Fruit fly (Drosophila melanogaster) whole organism, wandering third instar larva: ENCODE data around the gene Cdc14.

Experiments
- Abd-B ChIP-seq: fragments of >200 bp; optimal IDR thresholded peaks from 2 replicates; lab custom pipeline; 2017; ENCODE audit warnings: missing biosample characterization, missing genetic modification characterization
- CG32264 ChIP-seq: fragments of 200-800 bp; sonication (Bioruptor generic); optimal IDR thresholded peaks from 2 replicates; lab custom pipeline; 2016; ENCODE audit warnings: missing biosample characterization, missing genetic modification characterization
- CG9705 ChIP-seq: fragments of 200-800 bp; sonication (Bioruptor generic); optimal IDR thresholded peaks from 2 replicates; lab custom pipeline; 2018; ENCODE audit warnings: missing biosample characterization, mild to moderate bottlenecking, missing genetic modification characterization
- CrebA ChIP-seq: fragments of 200-800 bp; sonication (Bioruptor generic); optimal IDR thresholded peaks from 2 replicates; lab custom pipeline; 2016; ENCODE audit warnings: missing biosample characterization, mild to moderate bottlenecking, missing genetic modification characterization, borderline replicate concordance
- GATAd ChIP-seq: sonication (Bioruptor generic); optimal IDR thresholded peaks from 2 replicates; lab custom pipeline; 2016; ENCODE audit warnings: missing biosample characterization, missing genetic modification characterization
- HLH106 ChIP-seq: fragments of 200-800 bp; optimal IDR thresholded peaks from 3 replicates; lab custom pipeline; 2019; ENCODE audit warnings: missing biosample characterization, mild to moderate bottlenecking, missing genetic modification characterization, moderate library complexity
- Hnf4 ChIP-seq: fragments of 200-800 bp; sonication (Bioruptor generic); optimal IDR thresholded peaks from 2 replicates; lab custom pipeline; 2016; ENCODE audit warnings: missing biosample characterization, mild to moderate bottlenecking, missing genetic modification characterization
- Hr78 ChIP-seq: fragments of >200 bp; optimal IDR thresholded peaks from 2 replicates; lab custom pipeline; 2017; ENCODE audit warnings: missing biosample characterization, missing genetic modification characterization
- Hr83 ChIP-seq: fragments of 200-300 bp; sonication (Bioruptor generic); optimal IDR thresholded peaks from 2 replicates; lab custom pipeline; 2016; ENCODE audit warnings: missing biosample characterization, mild to moderate bottlenecking, missing genetic modification characterization, moderate library complexity; ENCODE audit not compliant: poor library complexity, severe bottlenecking
- Jra ChIP-seq: sonication (Bioruptor generic); optimal IDR thresholded peaks from 2 replicates; lab custom pipeline; 2016; ENCODE audit warnings: missing biosample characterization, missing genetic modification characterization
- Mio ChIP-seq: sonication (Bioruptor generic); optimal IDR thresholded peaks from 2 replicates; lab custom pipeline; 2016; ENCODE audit warnings: missing biosample characterization, missing genetic modification characterization
- Myc ChIP-seq: fragments of >200 bp; optimal IDR thresholded peaks from 2 replicates; lab custom pipeline; 2017
- OdsH ChIP-seq: fragments of 200-800 bp; sonication (Bioruptor generic); optimal IDR thresholded peaks from 2 replicates; lab custom pipeline; 2016; ENCODE audit warnings: missing biosample characterization, mild to moderate bottlenecking, missing genetic modification characterization
- Rel ChIP-seq, 2 experiments: fragments of 200-800 bp; sonication (Bioruptor generic) in 1 of 2; optimal IDR thresholded peaks; 2 replicates in 1 of 2; 3 replicates in 1 of 2; lab custom pipeline; 2016 to 2019; ENCODE audit warnings: mild to moderate bottlenecking in 2 of 2, missing biosample characterization in 2 of 2, missing genetic modification characterization in 2 of 2, moderate library complexity in 1 of 2
- Sp1 ChIP-seq: fragments of 200-800 bp; sonication (Bioruptor generic); optimal IDR thresholded peaks from 3 replicates; lab custom pipeline; 2019; ENCODE audit warnings: missing biosample characterization, mild to moderate bottlenecking, missing genetic modification characterization, moderate library complexity
- br ChIP-seq: fragments of 200-800 bp; sonication (Bioruptor generic); optimal IDR thresholded peaks from 2 replicates; lab custom pipeline; 2016; ENCODE audit warnings: missing biosample characterization, missing genetic modification characterization
- brk ChIP-seq: fragments of 200-800 bp; sonication (Bioruptor generic); optimal IDR thresholded peaks from 2 replicates; lab custom pipeline; 2016; ENCODE audit warnings: missing biosample characterization, mild to moderate bottlenecking, missing genetic modification characterization
- dl ChIP-seq, 2 experiments: fragments of 175-275, 200-275 bp in 1 of 2; fragments of 200-275 bp in 1 of 2; sonication (Bioruptor generic); optimal IDR thresholded peaks; lab custom pipeline; 2018; ENCODE audit warnings: mild to moderate bottlenecking in 2 of 2, missing biosample characterization in 2 of 2, missing genetic modification characterization in 2 of 2, moderate library complexity in 2 of 2; ENCODE audit not compliant: partially characterized antibody in 2 of 2, insufficient read depth in 1 of 2
- dmrt93B ChIP-seq: fragments of 200-800 bp; sonication (Bioruptor generic); optimal IDR thresholded peaks from 2 replicates; lab custom pipeline; 2018; ENCODE audit warnings: missing biosample characterization, mild to moderate bottlenecking, missing genetic modification characterization
- dsf ChIP-seq: sonication (Bioruptor generic); optimal IDR thresholded peaks from 2 replicates; lab custom pipeline; 2016; ENCODE audit warnings: missing biosample characterization, missing genetic modification characterization, borderline replicate concordance
- ey ChIP-seq: fragments of 200-800 bp; sonication (Bioruptor generic); optimal IDR thresholded peaks from 2 replicates; lab custom pipeline; 2016; ENCODE audit warnings: missing biosample characterization, missing genetic modification characterization
- foxo ChIP-seq, 2 experiments: fragments of 200-800 bp; sonication (Bioruptor generic); optimal IDR thresholded peaks; 2 replicates in 1 of 2; 3 replicates in 1 of 2; lab custom pipeline; 2016 to 2017; ENCODE audit warnings: missing biosample characterization in 2 of 2, missing genetic modification characterization in 2 of 2
- fru ChIP-seq: fragments of 200-800 bp; sonication (Bioruptor generic); optimal IDR thresholded peaks from 3 replicates; lab custom pipeline; 2016; ENCODE audit warnings: missing biosample characterization, mild to moderate bottlenecking, missing genetic modification characterization
- h ChIP-seq: fragments of 200-800 bp; sonication (Bioruptor generic); optimal IDR thresholded peaks from 3 replicates; lab custom pipeline; 2016; ENCODE audit warnings: missing biosample characterization, mild to moderate bottlenecking, missing genetic modification characterization
- jim ChIP-seq: fragments of 175-275, 200-325 bp; sonication (Bioruptor generic); optimal IDR thresholded peaks from 2 replicates; lab custom pipeline; 2016; ENCODE audit warnings: missing biosample characterization, mild to moderate bottlenecking, missing genetic modification characterization
- lola ChIP-seq: fragments of >200 bp; optimal IDR thresholded peaks from 2 replicates; lab custom pipeline; 2017; ENCODE audit warnings: missing biosample characterization, missing genetic modification characterization
- pan ChIP-seq: fragments of >200 bp; optimal IDR thresholded peaks from 2 replicates; lab custom pipeline; 2017
- psq ChIP-seq: fragments of 200-800 bp; sonication (Bioruptor generic); optimal IDR thresholded peaks from 3 replicates; lab custom pipeline; 2017; ENCODE audit warnings: missing biosample characterization, mild to moderate bottlenecking, missing genetic modification characterization, moderate library complexity
- rgr ChIP-seq: fragments of 200-800 bp; sonication (Bioruptor generic); optimal IDR thresholded peaks from 3 replicates; lab custom pipeline; 2016; ENCODE audit warnings: missing biosample characterization, mild to moderate bottlenecking, missing genetic modification characterization
- sage ChIP-seq: fragments of 200-800 bp; sonication (Bioruptor generic); optimal IDR thresholded peaks from 2 replicates; lab custom pipeline; 2016; ENCODE audit warnings: missing biosample characterization, mild to moderate bottlenecking, missing genetic modification characterization
- sv ChIP-seq: fragments of 200-800 bp; sonication (Bioruptor generic); optimal IDR thresholded peaks from 3 replicates; lab custom pipeline; 2016; ENCODE audit warnings: missing biosample characterization, missing genetic modification characterization
- tai ChIP-seq: sonication (Bioruptor generic); optimal IDR thresholded peaks from 2 replicates; lab custom pipeline; 2016; ENCODE audit warnings: missing biosample characterization, missing genetic modification characterization
- woc ChIP-seq: sonication (Bioruptor generic); optimal IDR thresholded peaks from 2 replicates; lab custom pipeline; 2016; ENCODE audit warnings: missing biosample characterization, mild to moderate bottlenecking, missing genetic modification characterization

Cdc14 gene

dm6 chr2L:7849472-7849871 is 39.0 kb upstream of the Cdc14 start:
- TF ChIP-seq fru (GFP tag; lab: Kevin White, UChicago) (no peak), foxo (GFP tag; optimal IDR thresholded peaks at IDR 0.05; lab: Kevin White, UChicago) (peak in 1 of 2 experiments; percentile 1)

- peak; percentile 9 for TF ChIP-seq Hnf4 (GFP tag; lab: Kevin White, UChicago)
- TF ChIP-seq ey = peak; percentile 42
- TF ChIP-seq lola (GFP tag; lab: Kevin White, UChicago) = no peak
- no peak for TF ChIP-seq CG32264 (GFP tag; lab: Kevin White, UChicago)
- peak; percentile 29 for TF ChIP-seq h (GFP tag; lab: Kevin White, UChicago)
- TF ChIP-seq jim (GFP tag; lab: Kevin White, UChicago) = no peak
- no peak for TF ChIP-seq brk (GFP tag; lab: Kevin White, UChicago)
- peak; percentile 16 for TF ChIP-seq rgr (GFP tag; lab: Kevin White, UChicago)
- TF ChIP-seq HLH106 (tag; lab: Kevin White, UChicago) = peak; percentile 17
- no peak for TF ChIP-seq pan (lab: Kevin White, UChicago)
- TF ChIP-seq Hr83 (GFP tag; lab: Kevin White, UChicago) = no peak
- peak; percentile 17 for TF ChIP-seq psq
- peak; percentile 52 for TF ChIP-seq br (GFP tag; lab: Kevin White, UChicago)
- TF ChIP-seq foxo (GFP tag; optimal IDR thresholded peaks at IDR 0.05; lab: Kevin White, UChicago) = no peak
- no peak for TF ChIP-seq OdsH
- TF ChIP-seq, all 38 proteins: peak for 7
Measured at dm6 chr2L:7841244-7841643, 30.7 kb upstream of the Cdc14 start.

- no peak for TF ChIP-seq Hr78 (GFP tag; lab: Kevin White, UChicago)
- no peak for TF ChIP-seq dmrt93B (GFP tag; lab: Kevin White, UChicago)
- no peak for TF ChIP-seq Sp1 (GFP tag; lab: Kevin White, UChicago)
- no peak for TF ChIP-seq dl (GFP tag; optimal IDR thresholded peaks at IDR 0.05; lab: Kevin White, UChicago; ENCODE audit: insufficient read depth in 1 of 2, partially characterized antibody in 2 of 2)
- no peak for TF ChIP-seq tai
- TF ChIP-seq Jra (GFP tag; lab: Kevin White, UChicago) = no peak
- no peak for TF ChIP-seq CrebA (GFP tag; lab: Kevin White, UChicago)
- no peak for TF ChIP-seq CG9705 (GFP tag; lab: Kevin White, UChicago)
- no peak for TF ChIP-seq dsf (GFP tag; lab: Kevin White, UChicago)
- no peak for TF ChIP-seq lola (GFP tag; lab: Kevin White, UChicago)
- TF ChIP-seq br (GFP tag; lab: Kevin White, UChicago) = no peak
- no peak for TF ChIP-seq ey
- TF ChIP-seq Myc (lab: Kevin White, UChicago) = no peak
Measured at dm6 chr2L:7840152-7840551, 29.6 kb upstream of the Cdc14 start, which contains the start of gene CG14537. Gene CG14537 (plus strand): TSS chr2L:7840452.

dm6 chr2L:7838024-7838423 is 27.5 kb upstream of the Cdc14 start:
- no peak for TF ChIP-seq dl (GFP tag; optimal IDR thresholded peaks at IDR 0.05; lab: Kevin White, UChicago; ENCODE audit: insufficient read depth in 1 of 2, partially characterized antibody in 2 of 2)
- TF ChIP-seq psq = no peak
- no peak for TF ChIP-seq GATAd
- no peak for TF ChIP-seq sage (GFP tag; lab: Kevin White, UChicago)
- TF ChIP-seq brk (GFP tag; lab: Kevin White, UChicago) = no peak
- no peak for TF ChIP-seq Sp1 (GFP tag; lab: Kevin White, UChicago)
- no peak for TF ChIP-seq tai
- TF ChIP-seq OdsH = no peak
- TF ChIP-seq dsf (GFP tag; lab: Kevin White, UChicago) = no peak
- no peak for TF ChIP-seq Rel (GFP tag; optimal IDR thresholded peaks at IDR 0.05; lab: Kevin White, UChicago)
- no peak for TF ChIP-seq Rel (tag; optimal IDR thresholded peaks at IDR 0.05; lab: Kevin White, UChicago)
- TF ChIP-seq woc (GFP tag; lab: Kevin White, UChicago) = no peak
- TF ChIP-seq CG32264 (GFP tag; lab: Kevin White, UChicago) = no peak
- TF ChIP-seq pan (lab: Kevin White, UChicago) = no peak
- TF ChIP-seq h (GFP tag; lab: Kevin White, UChicago) = no peak
- TF ChIP-seq Abd-B = no peak
- TF ChIP-seq Mio (GFP tag; lab: Kevin White, UChicago) = no peak
- TF ChIP-seq sv (GFP tag; lab: Kevin White, UChicago) = no peak
- TF ChIP-seq fru (GFP tag; lab: Kevin White, UChicago) = no peak
